Worm (Caenorhabditis elegans) whole organism, L3 larva: Measurements from ENCODE around the gene C32H11.4.

ENCODE experiments used
- ZK546.5 ChIP-seq: sonication (generic microtip); optimal IDR thresholded peaks from 2 replicates; lab custom pipeline; 2017; ENCODE audit warnings: missing biosample characterization, missing genetic modification characterization
- aly-2 ChIP-seq: fragments of 150-350 bp; optimal IDR thresholded peaks from 2 replicates; lab custom pipeline; 2014; ENCODE audit warnings: missing biosample characterization, missing genetic modification characterization
- ama-1 ChIP-seq: fragments of 150-350 bp; optimal IDR thresholded peaks from 2 replicates; lab custom pipeline; 2018
- egl-5 ChIP-seq: fragments of 150-350 bp; optimal IDR thresholded peaks from 2 replicates; lab custom pipeline; 2017; ENCODE audit warnings: missing biosample characterization, missing genetic modification reagents, missing genetic modification characterization, inconsistent platforms
- eor-1 ChIP-seq, 2 experiments: fragments of 150-350 bp; optimal IDR thresholded peaks; 2 replicates each; lab custom pipeline; 2014 to 2018; ENCODE audit warnings: missing biosample characterization in 2 of 2, missing genetic modification characterization in 2 of 2
- fkh-10 ChIP-seq: sonication (generic microtip); optimal IDR thresholded peaks from 2 replicates; lab custom pipeline; 2017; ENCODE audit warnings: missing biosample characterization, missing genetic modification reagents, missing genetic modification characterization
- fos-1 ChIP-seq: fragments of 150-350 bp; optimal IDR thresholded peaks from 2 replicates; lab custom pipeline; 2014; ENCODE audit warnings: missing biosample characterization, missing genetic modification characterization
- lin-15B ChIP-seq: fragments of 150-350 bp; optimal IDR thresholded peaks from 2 replicates; lab custom pipeline; 2014; ENCODE audit warnings: missing biosample characterization, missing genetic modification characterization
- lin-39 ChIP-seq: fragments of 150-350 bp; optimal IDR thresholded peaks from 2 replicates; lab custom pipeline; 2018; ENCODE audit warnings: missing biosample characterization, missing genetic modification reagents, missing genetic modification characterization
- nhr-12 ChIP-seq: fragments of 150-350 bp; optimal IDR thresholded peaks from 2 replicates; lab custom pipeline; 2014; ENCODE audit warnings: missing biosample characterization, missing genetic modification characterization
- nhr-67 ChIP-seq: fragments of 150-350 bp; optimal IDR thresholded peaks from 2 replicates; lab custom pipeline; 2014; ENCODE audit warnings: missing biosample characterization, missing genetic modification characterization
- sea-2 ChIP-seq: fragments of 150-350 bp; sonication (generic microtip); optimal IDR thresholded peaks from 4 replicates; lab custom pipeline; 2014; ENCODE audit warnings: missing biosample characterization, missing genetic modification reagents, missing genetic modification characterization
- skn-1 ChIP-seq: fragments of 150-350 bp; optimal IDR thresholded peaks from 2 replicates; lab custom pipeline; 2014; ENCODE audit warnings: missing biosample characterization, missing genetic modification characterization
- zag-1 ChIP-seq: fragments of 150-350 bp; optimal IDR thresholded peaks from 2 replicates; lab custom pipeline; 2014; ENCODE audit warnings: missing biosample characterization, missing genetic modification characterization

ce11 chrIV:12911990-12912389 lies 9.1 kb upstream of the C32H11.4 start, which contains the start of gene K08D8.5:
- TF ChIP-seq sea-2 (GFP tag; lab: Kevin White, UChicago) (no peak), fos-1 (tag; lab: Kevin White, UChicago) (no peak), lin-39 (tag; lab: Kevin White, UChicago) (no peak), egl-5 (no peak), nhr-12 (tag; lab: Kevin White, UChicago) (no peak), aly-2 (tag; lab: Kevin White, UChicago) (no peak), fkh-10 (GFP tag; lab: Kevin White, UChicago) (no peak), ama-1 (lab: Kevin White, UChicago) (no peak), ZK546.5 (no peak), skn-1 (tag; lab: Kevin White, UChicago) (no peak), zag-1 (tag; lab: Kevin White, UChicago) (no peak), lin-15B (no peak), nhr-67 (no peak), eor-1 (tag; optimal IDR thresholded peaks at IDR 0.05; lab: Kevin White, UChicago) (no peak)
